Worm (Caenorhabditis elegans): ENCODE measurements around the gene fbxb-71.

DNA sequence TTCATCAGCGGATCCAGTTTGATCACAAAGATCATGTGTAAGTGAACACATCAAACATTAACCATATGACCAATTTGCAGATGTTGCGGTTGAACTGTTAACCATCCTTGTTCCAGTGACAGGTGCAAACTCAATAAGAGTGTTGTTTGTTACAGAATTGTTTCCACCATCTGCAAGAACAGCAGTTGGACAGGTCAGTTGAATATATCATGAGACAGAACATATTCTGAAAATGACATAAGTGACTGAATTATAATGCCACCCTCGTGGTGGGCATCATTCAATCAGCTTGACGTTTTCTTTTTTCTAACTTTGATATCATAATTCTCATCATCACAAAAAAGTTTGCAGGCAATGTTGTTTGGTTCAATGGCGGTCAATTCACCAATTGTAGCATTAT lies 37.9 kb downstream of the fbxb-71 start:
- TF ChIP-seq flt-1 (GFP tag; IDR thresholded peaks at IDR 0.05), result no peak
- no peak for TF ChIP-seq ztf-23 (GFP tag; IDR thresholded peaks at IDR 0.05)
- no peak for TF ChIP-seq med-1 (GFP tag; optimal IDR thresholded peaks at IDR 0.05; ENCODE audit: insufficient read depth)
- TF ChIP-seq T22C8.4 (GFP tag; IDR thresholded peaks at IDR 0.05), result no peak
- no peak for TF ChIP-seq klf-2 (GFP tag; conservative IDR thresholded peaks at IDR 0.05)

All from whole organism, midembryonic.